Worm (Caenorhabditis elegans) whole organism, late embryonic: ENCODE measurements around the gene M142.8.

ENCODE experiments used
- C08G9.2 ChIP-seq: sonication (generic microtip); optimal IDR thresholded peaks from 2 replicates; lab custom pipeline; 2016; ENCODE audit warnings: mild to moderate bottlenecking, missing genetic modification characterization, moderate library complexity, missing compliant biosample characterization
- C38D4.7 ChIP-seq: fragments of 200-800 bp; sonication (Bioruptor generic); optimal IDR thresholded peaks from 2 replicates; lab custom pipeline; 2018; ENCODE audit warnings: mild to moderate bottlenecking, missing genetic modification characterization, moderate library complexity, missing compliant biosample characterization
- F13H6.1 ChIP-seq: sonication (generic microtip); optimal IDR thresholded peaks from 2 replicates; lab custom pipeline; 2016; ENCODE audit warnings: missing genetic modification characterization, missing compliant biosample characterization
- Y22D7AL.16 ChIP-seq: sonication (generic microtip); optimal IDR thresholded peaks from 2 replicates; lab custom pipeline; 2016; ENCODE audit warnings: missing genetic modification characterization, missing compliant biosample characterization
- ahr-1 ChIP-seq: sonication (generic microtip); optimal IDR thresholded peaks from 2 replicates; lab custom pipeline; 2016; ENCODE audit warnings: missing genetic modification characterization, missing compliant biosample characterization
- ama-1 ChIP-seq: fragments of 150-350 bp; optimal IDR thresholded peaks from 2 replicates; lab custom pipeline; 2014
- ceh-18 ChIP-seq: sonication (generic microtip); optimal IDR thresholded peaks from 2 replicates; lab custom pipeline; 2016; ENCODE audit warnings: missing genetic modification characterization, missing compliant biosample characterization
- ceh-19 ChIP-seq: fragments of 200-800 bp; sonication (Bioruptor generic); optimal IDR thresholded peaks from 2 replicates; lab custom pipeline; 2018; ENCODE audit warnings: mild to moderate bottlenecking, missing genetic modification characterization, missing compliant biosample characterization
- ceh-22 ChIP-seq: sonication (generic microtip); optimal IDR thresholded peaks from 2 replicates; lab custom pipeline; 2017; ENCODE audit warnings: missing biosample characterization, missing genetic modification characterization
- ceh-34 ChIP-seq: sonication (generic microtip); optimal IDR thresholded peaks from 2 replicates; lab custom pipeline; 2016; ENCODE audit warnings: mild to moderate bottlenecking, missing genetic modification characterization, missing compliant biosample characterization
- ceh-45 ChIP-seq: fragments of 200-800 bp; sonication (Bioruptor generic); IDR thresholded peaks from 2 replicates; pipeline ENCODE4 v1.3.6; 2022; ENCODE audit warnings: missing genetic modification reagents, missing genetic modification characterization, missing compliant biosample characterization
- ceh-6 ChIP-seq: fragments of 200-800 bp; sonication (Bioruptor generic); optimal IDR thresholded peaks from 2 replicates; lab custom pipeline; 2018; ENCODE audit warnings: mild to moderate bottlenecking, missing genetic modification characterization, missing compliant biosample characterization
- ets-4 ChIP-seq: sonication (generic microtip); optimal IDR thresholded peaks from 2 replicates; lab custom pipeline; 2016; ENCODE audit warnings: missing genetic modification characterization, missing compliant biosample characterization
- eyg-1 ChIP-seq: sonication (generic microtip); optimal IDR thresholded peaks from 2 replicates; lab custom pipeline; 2016; ENCODE audit warnings: missing genotype, missing genetic modification characterization, missing compliant biosample characterization
- fax-1 ChIP-seq: sonication (generic microtip); optimal IDR thresholded peaks from 2 replicates; lab custom pipeline; 2016; ENCODE audit warnings: missing genotype, missing genetic modification characterization, missing compliant biosample characterization
- fkh-6 ChIP-seq: sonication (generic microtip); optimal IDR thresholded peaks from 2 replicates; lab custom pipeline; 2016; ENCODE audit warnings: missing genetic modification characterization, missing compliant biosample characterization
- gmeb-2 ChIP-seq: sonication (generic microtip); optimal IDR thresholded peaks from 2 replicates; lab custom pipeline; 2016; ENCODE audit warnings: missing genetic modification characterization, inconsistent platforms, missing compliant biosample characterization
- hlh-8 ChIP-seq: sonication (generic microtip); optimal IDR thresholded peaks from 2 replicates; lab custom pipeline; 2016; ENCODE audit warnings: missing genotype, missing genetic modification characterization, missing compliant biosample characterization
- lim-6 ChIP-seq: sonication (generic microtip); optimal IDR thresholded peaks from 2 replicates; lab custom pipeline; 2016; ENCODE audit warnings: missing genetic modification characterization, missing compliant biosample characterization
- lin-11 ChIP-seq: fragments of 200-800 bp; sonication (Bioruptor generic); optimal IDR thresholded peaks from 2 replicates; lab custom pipeline; 2018; ENCODE audit warnings: mild to moderate bottlenecking, missing genetic modification characterization, missing compliant biosample characterization
- mec-3 ChIP-seq: sonication (generic microtip); optimal IDR thresholded peaks from 2 replicates; lab custom pipeline; 2016; ENCODE audit warnings: borderline replicate concordance, missing genetic modification characterization, missing compliant biosample characterization
- nfya-1 ChIP-seq: sonication (generic microtip); optimal IDR thresholded peaks from 2 replicates; lab custom pipeline; 2017; ENCODE audit warnings: missing genetic modification characterization, mild to moderate bottlenecking, missing compliant biosample characterization, antibody characterized with exemption, moderate library complexity
- nhr-11 ChIP-seq: fragments of 150-350 bp; optimal IDR thresholded peaks from 2 replicates; lab custom pipeline; 2014; ENCODE audit warnings: missing biosample characterization, missing genetic modification characterization
- npax-4 ChIP-seq: sonication (generic microtip); optimal IDR thresholded peaks from 2 replicates; lab custom pipeline; 2016; ENCODE audit warnings: missing genetic modification characterization, missing compliant biosample characterization
- pag-3 ChIP-seq: sonication (generic microtip); optimal IDR thresholded peaks from 2 replicates; lab custom pipeline; 2016; ENCODE audit warnings: missing compliant biosample characterization, missing genetic modification characterization, borderline replicate concordance
- pax-1 ChIP-seq: fragments of 150-350 bp; optimal IDR thresholded peaks from 2 replicates; lab custom pipeline; 2014; ENCODE audit warnings: missing biosample characterization, missing genetic modification characterization
- pha-4 ChIP-seq: fragments of 150-350 bp; optimal IDR thresholded peaks from 2 replicates; lab custom pipeline; 2018; ENCODE audit warnings: missing biosample characterization, missing genetic modification reagents, missing genetic modification characterization
- pqm-1 ChIP-seq: sonication (generic microtip); optimal IDR thresholded peaks from 2 replicates; lab custom pipeline; 2016; ENCODE audit warnings: missing genetic modification characterization, missing compliant biosample characterization
- pros-1 ChIP-seq: fragments of 150-350 bp; optimal IDR thresholded peaks from 2 replicates; lab custom pipeline; 2014; ENCODE audit warnings: missing biosample characterization, missing genetic modification reagents, missing genetic modification characterization
- ref-2 ChIP-seq: sonication (generic microtip); optimal IDR thresholded peaks from 2 replicates; lab custom pipeline; 2016; ENCODE audit warnings: missing genetic modification characterization, missing compliant biosample characterization
- rnt-1 ChIP-seq: sonication (generic microtip); optimal IDR thresholded peaks from 2 replicates; lab custom pipeline; 2016; ENCODE audit warnings: missing genetic modification characterization, missing compliant biosample characterization
- sdc-2 ChIP-seq: sonication (generic microtip); optimal IDR thresholded peaks from 2 replicates; lab custom pipeline; 2016; ENCODE audit warnings: missing genotype, missing genetic modification characterization, missing compliant biosample characterization
- sox-4 ChIP-seq: sonication (generic microtip); optimal IDR thresholded peaks from 2 replicates; lab custom pipeline; 2017; ENCODE audit warnings: mild to moderate bottlenecking, missing genetic modification characterization, inconsistent platforms, missing compliant biosample characterization
- syd-9 ChIP-seq: sonication (generic microtip); optimal IDR thresholded peaks from 2 replicates; lab custom pipeline; 2016; ENCODE audit warnings: mild to moderate bottlenecking, missing genetic modification characterization, moderate library complexity, missing compliant biosample characterization
- tbx-7 ChIP-seq: sonication (generic microtip); optimal IDR thresholded peaks from 2 replicates; lab custom pipeline; 2016; ENCODE audit warnings: missing genotype, missing genetic modification characterization, missing compliant biosample characterization
- ttx-3 ChIP-seq: sonication (generic microtip); optimal IDR thresholded peaks from 2 replicates; lab custom pipeline; 2016; ENCODE audit warnings: missing genetic modification reagents, missing genetic modification characterization, missing compliant biosample characterization
- ztf-16 ChIP-seq: sonication (generic microtip); optimal IDR thresholded peaks from 2 replicates; lab custom pipeline; 2017; ENCODE audit warnings: missing genetic modification characterization, missing compliant biosample characterization

Gene M142.8

ce11 chrIII:10976580-10976979 lies 43.1 kb downstream of the M142.8 start:
- TF ChIP-seq tbx-7 (tag; lab: Kevin White, UChicago) (no peak), ztf-16 (tag; lab: Kevin White, UChicago) (no peak), lin-11 (tag; lab: Kevin White, UChicago) (no peak), mec-3 (tag; lab: Kevin White, UChicago) (no peak), sox-4 (no peak), hlh-8 (tag; lab: Kevin White, UChicago) (no peak), fax-1 (tag; lab: Kevin White, UChicago) (no peak), sdc-2 (tag; lab: Kevin White, UChicago) (no peak), nfya-1 (tag; lab: Kevin White, UChicago) (no peak), pax-1 (tag; lab: Kevin White, UChicago) (no peak)

- no peak for TF ChIP-seq C08G9.2 (tag; lab: Kevin White, UChicago)
- TF ChIP-seq F13H6.1 (tag; lab: Kevin White, UChicago), result no peak
- TF ChIP-seq pros-1 (tag; lab: Kevin White, UChicago), result no peak
- no peak for TF ChIP-seq ets-4 (tag; lab: Kevin White, UChicago)
- no peak for TF ChIP-seq C38D4.7 (GFP tag; lab: Kevin White, UChicago)
- TF ChIP-seq fkh-6, result no peak
- no peak for TF ChIP-seq nfya-1 (tag; lab: Kevin White, UChicago)
- no peak for TF ChIP-seq ceh-18 (tag; lab: Kevin White, UChicago)
- no peak for TF ChIP-seq npax-4 (tag; lab: Kevin White, UChicago)
- no peak for TF ChIP-seq ref-2 (tag; lab: Kevin White, UChicago)
- TF ChIP-seq ahr-1, result no peak
- no peak for TF ChIP-seq ttx-3 (tag; lab: Kevin White, UChicago)
- TF ChIP-seq syd-9 (tag; lab: Kevin White, UChicago), result no peak
- TF ChIP-seq ceh-19 (GFP tag; lab: Kevin White, UChicago), result no peak
- TF ChIP-seq sox-4, result no peak
- TF ChIP-seq ceh-45, result no peak
Measured at ce11 chrIII:10981555-10981954, 48.1 kb downstream of the M142.8 start.

ce11 chrIII:10983153-10983552 lies 49.7 kb downstream of the M142.8 start, which contains the start of gene col-92:
col-92 (minus strand) TSS chrIII:10983253.
- TF ChIP-seq ttx-3 (tag; lab: Kevin White, UChicago) (no peak), eyg-1 (tag; lab: Kevin White, UChicago) (no peak), nfya-1 (tag; lab: Kevin White, UChicago) (no peak), gmeb-2 (tag; lab: Kevin White, UChicago) (no peak), ceh-34 (tag; lab: Kevin White, UChicago) (no peak), Y22D7AL.16 (tag; lab: Kevin White, UChicago) (no peak), ceh-6 (GFP tag; lab: Kevin White, UChicago) (no peak), pqm-1 (tag; lab: Kevin White, UChicago) (no peak), pros-1 (tag; lab: Kevin White, UChicago) (no peak), ceh-22 (tag; lab: Kevin White, UChicago) (no peak), rnt-1 (tag; lab: Kevin White, UChicago) (no peak), ama-1 (lab: Kevin White, UChicago) (no peak), lim-6 (tag; lab: Kevin White, UChicago) (no peak), lin-11 (tag; lab: Kevin White, UChicago) (no peak), syd-9 (tag; lab: Kevin White, UChicago) (no peak), sox-4 (no peak), pha-4 (tag; lab: Kevin White, UChicago) (no peak), nhr-11 (tag; lab: Kevin White, UChicago) (no peak), pag-3 (tag; lab: Kevin White, UChicago) (no peak)

ce11 chrIII:10985559-10986036 lies 52.2 kb downstream of the M142.8 start, which contains the start of gene col-93:
col-93 (minus strand) TSS chrIII:10985609.
- no peak for TF ChIP-seq ets-4 (tag; lab: Kevin White, UChicago)
